Worm (Caenorhabditis elegans): Measurements from ENCODE around the gene W03G1.2.

DNA sequence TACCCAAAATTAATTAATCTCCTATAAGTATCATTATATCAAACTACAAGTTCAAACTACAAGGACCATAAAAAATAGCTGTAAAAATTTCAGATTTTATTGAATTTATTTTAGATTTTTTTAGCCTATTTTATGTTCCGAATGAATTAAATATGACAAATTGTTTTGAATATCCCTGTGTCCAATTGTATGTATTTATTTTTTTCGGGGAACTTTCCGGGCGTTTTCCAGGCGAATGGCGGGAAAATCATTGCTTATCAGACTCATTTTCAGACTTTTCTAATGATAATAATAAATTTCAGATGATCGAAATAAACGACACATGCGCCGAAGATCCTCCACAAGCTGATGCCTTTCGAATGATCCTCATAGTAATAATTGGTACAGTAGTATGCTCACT, 23.5 kb downstream of the W03G1.2 start, which contains the start of gene F56A11.4:
- TF ChIP-seq nhr-77 (tag; optimal IDR thresholded peaks at IDR 0.05) = no peak
- TF ChIP-seq nhr-41 (GFP tag; IDR thresholded peaks at IDR 0.05) = no peak
- TF ChIP-seq php-3 (GFP tag; IDR thresholded peaks at IDR 0.05) = no peak
- TF ChIP-seq nhr-237 (tag; optimal IDR thresholded peaks at IDR 0.05) = no peak
